Worm (Caenorhabditis elegans): ENCODE measurements around the gene clec-36.

Gene clec-36

ce11 chrV:16832865-16833264 lies 15.5 kb downstream of the clec-36 start, which contains the start of gene phy-3:
Gene phy-3 (plus strand): TSS chrV:16833165.
- no peak for TF ChIP-seq alr-1 (tag; optimal IDR thresholded peaks at IDR 0.05; ENCODE audit: borderline replicate concordance)
- no peak for TF ChIP-seq hlh-17 (GFP tag; optimal IDR thresholded peaks at IDR 0.05; ENCODE audit: borderline replicate concordance)
- no peak for TF ChIP-seq F16B12.6 (tag; optimal IDR thresholded peaks at IDR 0.05)

ce11 chrV:16831921-16832320 lies 16.5 kb downstream of the clec-36 start, which contains the start of gene srh-215:
Gene srh-215 (minus strand): TSS chrV:16832021.
- TF ChIP-seq sup-37 (GFP tag; optimal IDR thresholded peaks at IDR 0.05) (no peak), blmp-1 (tag; optimal IDR thresholded peaks at IDR 0.05) (no peak), rnt-1 (tag; optimal IDR thresholded peaks at IDR 0.05) (no peak), mef-2 (tag; optimal IDR thresholded peaks at IDR 0.05) (no peak), unc-62 (GFP tag; optimal IDR thresholded peaks at IDR 0.05) (no peak), efl-3 (GFP tag; optimal IDR thresholded peaks at IDR 0.05) (no peak), dsc-1 (tag; optimal IDR thresholded peaks at IDR 0.05) (no peak), ceh-82 (tag; optimal IDR thresholded peaks at IDR 0.05) (no peak), unc-98 (GFP tag; IDR thresholded peaks at IDR 0.05) (no peak)

ce11 chrV:16831310-16831709 lies 17.1 kb downstream of the clec-36 start:
- no peak for TF ChIP-seq nhr-84 (tag; optimal IDR thresholded peaks at IDR 0.05)

ce11 chrV:16829396-16829795 lies 19.0 kb downstream of the clec-36 start, which contains the start of gene srh-214:
Gene srh-214 (minus strand): TSS chrV:16829755.
- TF ChIP-seq efl-1 (optimal IDR thresholded peaks at IDR 0.05) (no peak), efl-1 (GFP tag; optimal IDR thresholded peaks at IDR 0.05 in 1 of 2) (peak in 1 of 2 experiments; percentile 65), elt-3 (tag; optimal IDR thresholded peaks at IDR 0.05) (no peak)

- TF ChIP-seq efl-1 (optimal IDR thresholded peaks at IDR 0.05), result no peak
- no peak for TF ChIP-seq efl-1 (GFP tag; optimal IDR thresholded peaks at IDR 0.05 in 1 of 2)
- no peak for TF ChIP-seq mab-9 (GFP tag; IDR thresholded peaks at IDR 0.05)
- no peak for TF ChIP-seq ets-5 (GFP tag; IDR thresholded peaks at IDR 0.05)
- no peak for TF ChIP-seq ceh-90 (tag; optimal IDR thresholded peaks at IDR 0.05)
- TF ChIP-seq pax-3 (tag; optimal IDR thresholded peaks at IDR 0.05), result no peak
- no peak for TF ChIP-seq lin-13 (GFP tag; optimal IDR thresholded peaks at IDR 0.05)
- TF ChIP-seq lir-3 (tag; optimal IDR thresholded peaks at IDR 0.05; ENCODE audit: poor library complexity), result no peak
- no peak for TF ChIP-seq skn-1 (tag; optimal IDR thresholded peaks at IDR 0.05)
- TF ChIP-seq lin-39 (tag; optimal IDR thresholded peaks at IDR 0.05), result no peak
Measured at ce11 chrV:16827485-16827884, 20.9 kb downstream of the clec-36 start, which contains the start of gene srh-216. Gene srh-216 (minus strand): TSS chrV:16827585.

- TF ChIP-seq hlh-4 (tag; optimal IDR thresholded peaks at IDR 0.05) (no peak), lin-39 (tag; optimal IDR thresholded peaks at IDR 0.05) (no peak), mdl-1 (tag; optimal IDR thresholded peaks at IDR 0.05) (no peak), zag-1 (tag; optimal IDR thresholded peaks at IDR 0.05) (no peak), unc-86 (tag; optimal IDR thresholded peaks at IDR 0.05) (no peak), lin-14 (GFP tag; optimal IDR thresholded peaks at IDR 0.05) (peak; percentile 22), vab-15 (tag; optimal IDR thresholded peaks at IDR 0.05) (no peak)
Measured at ce11 chrV:16821270-16821737, 27.1 kb downstream of the clec-36 start, which contains the start of gene T20B3.14. Gene T20B3.14 (minus strand): TSS chrV:16821320.

- no peak for TF ChIP-seq snu-23 (GFP tag; optimal IDR thresholded peaks at IDR 0.05)
- TF ChIP-seq mef-2 (tag; optimal IDR thresholded peaks at IDR 0.05), result no peak
- TF ChIP-seq efl-1 (optimal IDR thresholded peaks at IDR 0.05), result no peak
- peak in 1 of 2 experiments; percentile 12 for TF ChIP-seq efl-1 (GFP tag; optimal IDR thresholded peaks at IDR 0.05 in 1 of 2)
- TF ChIP-seq fkh-4 (tag; optimal IDR thresholded peaks at IDR 0.05; ENCODE audit: borderline replicate concordance), result no peak
- TF ChIP-seq mab-9 (GFP tag; IDR thresholded peaks at IDR 0.05), result no peak
- no peak for TF ChIP-seq egl-13 (tag; optimal IDR thresholded peaks at IDR 0.05)
- no peak for TF ChIP-seq sox-4 (tag; optimal IDR thresholded peaks at IDR 0.05)
- no peak for TF ChIP-seq ztf-4 (tag; optimal IDR thresholded peaks at IDR 0.05)
- TF ChIP-seq sup-37 (GFP tag; optimal IDR thresholded peaks at IDR 0.05), result no peak
- TF ChIP-seq lir-3 (tag; optimal IDR thresholded peaks at IDR 0.05; ENCODE audit: poor library complexity), result no peak
- TF ChIP-seq ces-1 (GFP tag; optimal IDR thresholded peaks at IDR 0.05), result no peak
- peak in 2 of 6 experiments; percentile 40 to 72 for TF ChIP-seq elt-3 (tag; optimal IDR thresholded peaks at IDR 0.05)
- no peak for TF ChIP-seq jun-1 (tag; optimal IDR thresholded peaks at IDR 0.05)
- no peak for TF ChIP-seq unc-86 (tag; optimal IDR thresholded peaks at IDR 0.05)
- no peak for TF ChIP-seq xbp-1 (tag; optimal IDR thresholded peaks at IDR 0.05)
- peak; percentile 84 for TF ChIP-seq tlp-1 (tag; optimal IDR thresholded peaks at IDR 0.05)
- TF ChIP-seq C34B4.2 (tag; optimal IDR thresholded peaks at IDR 0.05), result no peak
- TF ChIP-seq mdl-1 (tag; optimal IDR thresholded peaks at IDR 0.05), result peak in 1 of 2 experiments; percentile 46
Measured at ce11 chrV:16816707-16817106, 31.7 kb downstream of the clec-36 start.
